Worm (Caenorhabditis elegans): ENCODE results near the gene adm-2.
A peak's percentile ranks its signal among the peaks of the same experiment; 100 is the strongest.

ce11 chrX:13638351-13638958 is 49.3 kb upstream of the adm-2 start:
- no peak for TF ChIP-seq unc-62 (GFP tag; optimal IDR thresholded peaks at IDR 0.05)
- no peak for TF ChIP-seq elt-3 (tag; optimal IDR thresholded peaks at IDR 0.05)
- TF ChIP-seq nhr-77 (tag; optimal IDR thresholded peaks at IDR 0.05): no peak
- no peak for TF ChIP-seq jun-1 (tag; optimal IDR thresholded peaks at IDR 0.05)
- peak; percentile 85 for TF ChIP-seq egl-5 (tag; optimal IDR thresholded peaks at IDR 0.05)
- TF ChIP-seq nhr-25 (tag; optimal IDR thresholded peaks at IDR 0.05): no peak
- no peak for TF ChIP-seq snpc-4 (tag; optimal IDR thresholded peaks at IDR 0.05)
- TF ChIP-seq ceh-9 (tag; optimal IDR thresholded peaks at IDR 0.05): no peak
- no peak for TF ChIP-seq ceh-82 (tag; optimal IDR thresholded peaks at IDR 0.05)
- no peak for TF ChIP-seq ama-1 (optimal IDR thresholded peaks at IDR 0.05)

Measured in whole organism, L3 larva.